Fruit fly (Drosophila melanogaster) whole organism, embryonic: ENCODE results near the gene CG42716.

Experiments
- CG1024 ChIP-seq: fragments of 200-800 bp; sonication (Bioruptor generic); IDR thresholded peaks from 2 replicates; pipeline ENCODE4 v1.3.6; 2022; ENCODE audit warnings: missing biosample characterization, missing genetic modification characterization
- CG11398 ChIP-seq: fragments of 200-800 bp; sonication (Bioruptor generic); optimal IDR thresholded peaks from 2 replicates; lab custom pipeline; 2016; ENCODE audit warnings: missing biosample characterization, missing genetic modification characterization
- CG13775 ChIP-seq: fragments of 200-800 bp; sonication (Bioruptor generic); optimal IDR thresholded peaks from 3 replicates; lab custom pipeline; 2017; ENCODE audit warnings: missing biosample characterization, mild to moderate bottlenecking, missing genetic modification characterization
- CG13894 ChIP-seq: fragments of 200-800 bp; sonication (Bioruptor generic); optimal IDR thresholded peaks from 3 replicates; lab custom pipeline; 2018; ENCODE audit warnings: missing biosample characterization, mild to moderate bottlenecking, missing genetic modification characterization, moderate library complexity
- CG14667 ChIP-seq: fragments of 200-800 bp; sonication (Bioruptor generic); IDR thresholded peaks from 2 replicates; pipeline ENCODE4 v1.3.6; 2022; ENCODE audit warnings: missing biosample characterization, missing genetic modification characterization
- CG14860 ChIP-seq: fragments of 200-800 bp; sonication (Bioruptor generic); IDR thresholded peaks from 3 replicates; pipeline ENCODE4 v1.3.6; 2022; ENCODE audit warnings: missing biosample characterization, missing genetic modification characterization; ENCODE audit not compliant: partially characterized antibody
- CG15696 ChIP-seq: fragments of 200-800 bp; sonication (Bioruptor generic); optimal IDR thresholded peaks from 2 replicates; lab custom pipeline; 2019; ENCODE audit warnings: missing biosample characterization, mild to moderate bottlenecking, missing genetic modification characterization, moderate library complexity
- CG1603 ChIP-seq: fragments of 200-800 bp; sonication (Bioruptor generic); optimal IDR thresholded peaks from 2 replicates; lab custom pipeline; 2019; ENCODE audit warnings: missing biosample characterization, mild to moderate bottlenecking, missing genetic modification characterization, moderate library complexity
- CG17568 ChIP-seq: fragments of 200-800 bp; sonication (Bioruptor generic); optimal IDR thresholded peaks from 2 replicates; lab custom pipeline; 2018; ENCODE audit warnings: missing biosample characterization, mild to moderate bottlenecking, missing genetic modification characterization, moderate library complexity
- CG1792 ChIP-seq: fragments of 200-800 bp; sonication (Bioruptor generic); optimal IDR thresholded peaks from 2 replicates; lab custom pipeline; 2016; ENCODE audit warnings: missing biosample characterization, missing genetic modification characterization
- CG18262 ChIP-seq: fragments of 200-800 bp; optimal IDR thresholded peaks from 3 replicates; lab custom pipeline; 2019; ENCODE audit warnings: missing biosample characterization, mild to moderate bottlenecking, missing genetic modification characterization, moderate library complexity
- CG2678 ChIP-seq: fragments of 200-800 bp; sonication (Bioruptor generic); optimal IDR thresholded peaks from 3 replicates; lab custom pipeline; 2019; ENCODE audit warnings: missing biosample characterization, mild to moderate bottlenecking, missing genetic modification characterization, moderate library complexity
- CG31441 ChIP-seq: fragments of 200-800 bp; sonication (Bioruptor generic); IDR thresholded peaks from 2 replicates; pipeline ENCODE4 v1.3.6; 2022; ENCODE audit warnings: missing biosample characterization, missing genetic modification characterization
- CG4328 ChIP-seq: fragments of 200-800 bp; sonication (Bioruptor generic); optimal IDR thresholded peaks from 3 replicates; lab custom pipeline; 2017; ENCODE audit warnings: missing biosample characterization, missing genetic modification reagents, missing genetic modification characterization
- CG4854 ChIP-seq: fragments of 200-800 bp; sonication (Bioruptor generic); optimal IDR thresholded peaks from 2 replicates; lab custom pipeline; 2016; ENCODE audit warnings: missing biosample characterization, missing genetic modification characterization, inconsistent platforms
- CG6254 ChIP-seq: fragments of 200-800 bp; sonication (Bioruptor generic); optimal IDR thresholded peaks from 3 replicates; lab custom pipeline; 2017; ENCODE audit warnings: mild to moderate bottlenecking, missing biosample characterization, missing genetic modification reagents, missing genetic modification characterization
- CG6272 ChIP-seq: fragments of 200-800 bp; sonication (Bioruptor generic); IDR thresholded peaks from 2 replicates; pipeline ENCODE4 v1.3.6; 2022; ENCODE audit warnings: missing biosample characterization, missing genetic modification characterization
- CG6654 ChIP-seq: fragments of 200-800 bp; sonication (Bioruptor generic); optimal IDR thresholded peaks from 2 replicates; lab custom pipeline; 2017; ENCODE audit warnings: missing biosample characterization, mild to moderate bottlenecking, missing genetic modification characterization
- CG7271 ChIP-seq: fragments of 200-800 bp; sonication (Bioruptor generic); optimal IDR thresholded peaks from 2 replicates; lab custom pipeline; 2018; ENCODE audit warnings: missing biosample characterization, mild to moderate bottlenecking, missing genetic modification characterization, moderate library complexity
- CG7928 ChIP-seq: fragments of 200-800 bp; sonication (Bioruptor generic); optimal IDR thresholded peaks from 2 replicates; lab custom pipeline; 2017; ENCODE audit warnings: missing biosample characterization, mild to moderate bottlenecking, missing genetic modification characterization
- CG9876 ChIP-seq: fragments of 200-800 bp; sonication (Bioruptor generic); optimal IDR thresholded peaks from 2 replicates; lab custom pipeline; 2016; ENCODE audit warnings: missing biosample characterization, missing genetic modification characterization
- Camta ChIP-seq: fragments of 200-800 bp; sonication (Bioruptor generic); optimal IDR thresholded peaks from 2 replicates; lab custom pipeline; 2016; ENCODE audit warnings: missing biosample characterization, missing genetic modification characterization
- D19B ChIP-seq: fragments of 200-800 bp; sonication (Bioruptor generic); optimal IDR thresholded peaks from 2 replicates; lab custom pipeline; 2017; ENCODE audit warnings: missing biosample characterization, mild to moderate bottlenecking, missing genetic modification characterization
- Dad ChIP-seq: fragments of 200-800 bp; sonication (Bioruptor generic); optimal IDR thresholded peaks from 3 replicates; lab custom pipeline; 2016; ENCODE audit warnings: missing biosample characterization, missing genetic modification characterization
- Deaf1 ChIP-seq: fragments of 200-800 bp; optimal IDR thresholded peaks from 3 replicates; lab custom pipeline; 2019; ENCODE audit warnings: missing biosample characterization, mild to moderate bottlenecking, missing genetic modification characterization, moderate library complexity
- Doc2 ChIP-seq: fragments of 200-800 bp; sonication (Bioruptor generic); IDR thresholded peaks from 2 replicates; pipeline ENCODE4 v1.3.6; 2022; ENCODE audit warnings: missing biosample characterization, missing genetic modification characterization
- Elba2 ChIP-seq: fragments of 200-800 bp; sonication (Bioruptor generic); optimal IDR thresholded peaks from 3 replicates; lab custom pipeline; 2016; ENCODE audit warnings: missing biosample characterization, missing genetic modification characterization
- HLHmδ ChIP-seq: fragments of 200-800 bp; sonication (Bioruptor generic); optimal IDR thresholded peaks from 2 replicates; lab custom pipeline; 2018; ENCODE audit warnings: missing biosample characterization, mild to moderate bottlenecking, missing genetic modification characterization, moderate library complexity
- Hand ChIP-seq: fragments of 200-800 bp; sonication (Bioruptor generic); optimal IDR thresholded peaks from 2 replicates; lab custom pipeline; 2017; ENCODE audit warnings: mild to moderate bottlenecking, missing biosample characterization, missing genetic modification reagents, missing genetic modification characterization
- Hr78 ChIP-seq, 2 experiments: fragments of 200-800 bp in 1 of 2; fragments of >200 bp in 1 of 2; sonication (Bioruptor generic) in 1 of 2; optimal IDR thresholded peaks; 2 replicates each; lab custom pipeline; 2017 to 2019; ENCODE audit warnings: missing biosample characterization in 2 of 2, missing genetic modification characterization in 2 of 2, mild to moderate bottlenecking in 1 of 2, moderate library complexity in 1 of 2
- Rx ChIP-seq: fragments of 200-800 bp; sonication (Bioruptor generic); IDR thresholded peaks from 2 replicates; pipeline ENCODE4 v1.3.6; 2022; ENCODE audit warnings: missing biosample characterization, missing genetic modification characterization
- Tbp ChIP-seq: fragments of >200 bp; optimal IDR thresholded peaks from 2 replicates; lab custom pipeline; 2018; ENCODE audit warnings: missing biosample characterization, missing genetic modification characterization
- az2 ChIP-seq: fragments of 200-800 bp; sonication (Bioruptor generic); optimal IDR thresholded peaks from 3 replicates; lab custom pipeline; 2016; ENCODE audit warnings: missing biosample characterization, missing genetic modification characterization
- bbx ChIP-seq: fragments of 200-800 bp; sonication (Bioruptor generic); IDR thresholded peaks from 2 replicates; pipeline ENCODE4 v1.3.6; 2022; ENCODE audit warnings: missing biosample characterization, missing genetic modification characterization; ENCODE audit not compliant: partially characterized antibody
- cad ChIP-seq: fragments of >200 bp; optimal IDR thresholded peaks from 2 replicates; lab custom pipeline; 2017; ENCODE audit warnings: missing biosample characterization, missing genetic modification characterization
- chm ChIP-seq: fragments of 200-800 bp; sonication (Bioruptor generic); IDR thresholded peaks from 2 replicates; pipeline ENCODE4 v1.3.6; 2022; ENCODE audit warnings: missing biosample characterization, missing genetic modification characterization
- chn ChIP-seq: fragments of 200-800 bp; sonication (Bioruptor generic); optimal IDR thresholded peaks from 2 replicates; lab custom pipeline; 2016; ENCODE audit warnings: missing biosample characterization, missing genetic modification characterization
- corto ChIP-seq: fragments of 200-800 bp; sonication (Bioruptor generic); optimal IDR thresholded peaks from 2 replicates; lab custom pipeline; 2016; ENCODE audit warnings: missing biosample characterization, mild to moderate bottlenecking, missing genetic modification characterization, moderate library complexity
- ftz-f1 ChIP-seq: fragments of 200-800 bp; sonication (Bioruptor generic); optimal IDR thresholded peaks from 2 replicates; lab custom pipeline; 2016; ENCODE audit warnings: missing biosample characterization, missing genetic modification characterization
- gce ChIP-seq: fragments of 200-800 bp; sonication (Bioruptor generic); IDR thresholded peaks from 3 replicates; pipeline ENCODE4 v1.3.6; 2022; ENCODE audit warnings: missing biosample characterization, missing genetic modification characterization
- gt ChIP-seq: fragments of 200-800 bp; sonication (Bioruptor generic); IDR thresholded peaks from 2 replicates; pipeline ENCODE4 v1.3.6; 2022; ENCODE audit warnings: missing biosample characterization, missing genetic modification characterization
- ken ChIP-seq: fragments of 200-800 bp; sonication (Bioruptor generic); IDR thresholded peaks from 3 replicates; pipeline ENCODE4 v1.3.6; 2022; ENCODE audit warnings: missing biosample characterization, missing genetic modification characterization
- lbe ChIP-seq: fragments of 200-800 bp; sonication (Bioruptor generic); optimal IDR thresholded peaks from 2 replicates; lab custom pipeline; 2016; ENCODE audit warnings: missing biosample characterization, mild to moderate bottlenecking, missing genetic modification characterization
- luna ChIP-seq: fragments of 200-800 bp; sonication (Bioruptor generic); optimal IDR thresholded peaks from 2 replicates; lab custom pipeline; 2016; ENCODE audit warnings: missing biosample characterization, missing genetic modification characterization
- mirr ChIP-seq: fragments of 200-800 bp; sonication (Bioruptor generic); optimal IDR thresholded peaks from 3 replicates; lab custom pipeline; 2018; ENCODE audit warnings: missing biosample characterization, mild to moderate bottlenecking, missing genetic modification characterization
- nmo ChIP-seq: fragments of 200-800 bp; sonication (Bioruptor generic); optimal IDR thresholded peaks from 2 replicates; lab custom pipeline; 2018; ENCODE audit warnings: missing biosample characterization, mild to moderate bottlenecking, missing genetic modification characterization, moderate library complexity
- org-1 ChIP-seq: fragments of 200-800 bp; sonication (Bioruptor generic); optimal IDR thresholded peaks from 2 replicates; lab custom pipeline; 2017; ENCODE audit warnings: missing biosample characterization, missing genetic modification characterization
- rib ChIP-seq: fragments of 200-800 bp; sonication (Bioruptor generic); IDR thresholded peaks from 2 replicates; pipeline ENCODE4 v1.3.6; 2022; ENCODE audit warnings: missing biosample characterization, missing genetic modification characterization
- sens-2 ChIP-seq: fragments of 200-800 bp; sonication (Bioruptor generic); IDR thresholded peaks from 2 replicates; pipeline ENCODE4 v1.3.6; 2022; ENCODE audit warnings: missing biosample characterization, missing genetic modification characterization
- sqz ChIP-seq: fragments of 200-800 bp; sonication (Bioruptor generic); optimal IDR thresholded peaks from 3 replicates; lab custom pipeline; 2018; ENCODE audit warnings: missing biosample characterization, mild to moderate bottlenecking, missing genetic modification characterization
- twi ChIP-seq: fragments of 200-800 bp; optimal IDR thresholded peaks from 2 replicates; lab custom pipeline; 2019; ENCODE audit warnings: missing biosample characterization, mild to moderate bottlenecking, missing genetic modification characterization, moderate library complexity
- yki ChIP-seq: fragments of >200 bp; optimal IDR thresholded peaks from 3 replicates; lab custom pipeline; 2018

The CG42716 gene

dm6 chr3L:16048086-16048485 is 14.5 kb downstream of the CG42716 start (continued):
- no peak for TF ChIP-seq Rx (GFP tag; lab: Robert Waterston, UW)
- TF ChIP-seq CG31441: no peak
- peak; percentile 59 for TF ChIP-seq CG2678 (tag; lab: Kevin White, UChicago)
- TF ChIP-seq CG14667 (GFP tag; lab: Robert Waterston, UW): no peak
- TF ChIP-seq ken: no peak
- no peak for TF ChIP-seq Doc2 (GFP tag; lab: Robert Waterston, UW)
- no peak for TF ChIP-seq CG14860 (GFP tag; lab: Robert Waterston, UW)
- peak; percentile 16 for TF ChIP-seq CG1603 (tag; lab: Kevin White, UChicago)
- TF ChIP-seq gce (GFP tag; lab: Robert Waterston, UW): no peak
- TF ChIP-seq gt: no peak
- no peak for TF ChIP-seq bbx (GFP tag; lab: Robert Waterston, UW)
- no peak for TF ChIP-seq ftz-f1 (GFP tag; lab: Kevin White, UChicago)
- TF ChIP-seq Camta (GFP tag; lab: Kevin White, UChicago): no peak
- no peak for TF ChIP-seq mirr (GFP tag; lab: Kevin White, UChicago)
- TF ChIP-seq CG7928 (GFP tag; lab: Kevin White, UChicago): no peak
- TF ChIP-seq Hand (GFP tag; lab: Kevin White, UChicago): no peak
- no peak for TF ChIP-seq CG6272 (GFP tag; lab: Robert Waterston, UW)
- no peak for TF ChIP-seq cad (GFP tag; lab: Kevin White, UChicago)
- no peak for TF ChIP-seq chn (GFP tag; lab: Kevin White, UChicago)
- TF ChIP-seq CG9876 (GFP tag; lab: Kevin White, UChicago): no peak
- TF ChIP-seq CG4328 (GFP tag; lab: Kevin White, UChicago): peak; percentile 17
- no peak for TF ChIP-seq Tbp (GFP tag; lab: Kevin White, UChicago)
- peak; percentile 47 for TF ChIP-seq D19B (GFP tag; lab: Kevin White, UChicago)
- no peak for TF ChIP-seq corto (GFP tag; lab: Kevin White, UChicago)
- TF ChIP-seq CG11398 (GFP tag; lab: Kevin White, UChicago): no peak
- no peak for TF ChIP-seq CG1792
- no peak for TF ChIP-seq lbe (GFP tag; lab: Kevin White, UChicago)
- no peak for TF ChIP-seq luna
- peak; percentile 52 for TF ChIP-seq org-1 (GFP tag; lab: Kevin White, UChicago)
- TF ChIP-seq CG4854 (GFP tag; lab: Kevin White, UChicago): no peak
- no peak for TF ChIP-seq Dad (GFP tag; lab: Kevin White, UChicago)
- no peak for TF ChIP-seq HLHmδ (GFP tag; lab: Kevin White, UChicago)
- no peak for TF ChIP-seq yki (lab: Kevin White, UChicago)
- TF ChIP-seq CG1024: no peak
- peak; percentile 68 for TF ChIP-seq CG13894 (tag; lab: Kevin White, UChicago)
- peak; percentile 50; the same call in 1 of the 2 replicates for TF ChIP-seq chm (GFP tag; lab: Robert Waterston, UW)
- no peak for TF ChIP-seq Elba2 (GFP tag; lab: Kevin White, UChicago)
- TF ChIP-seq CG15696: no peak
- TF ChIP-seq sens-2 (GFP tag; lab: Robert Waterston, UW): no peak
- no peak for TF ChIP-seq CG6254
- peak; percentile 4 for TF ChIP-seq Deaf1 (tag; lab: Kevin White, UChicago)
- no peak for TF ChIP-seq sqz (GFP tag; lab: Kevin White, UChicago)
- no peak for TF ChIP-seq CG6654 (GFP tag; lab: Kevin White, UChicago)
- peak; percentile 26 for TF ChIP-seq CG13775 (GFP tag; lab: Kevin White, UChicago)
- no peak for TF ChIP-seq Hr78 (GFP tag; optimal IDR thresholded peaks at IDR 0.05; lab: Kevin White, UChicago)
- TF ChIP-seq az2 (GFP tag; lab: Kevin White, UChicago): no peak
- peak; percentile 12 for TF ChIP-seq nmo (GFP tag; lab: Kevin White, UChicago)
- TF ChIP-seq CG18262 (tag; lab: Kevin White, UChicago): no peak
- no peak for TF ChIP-seq CG17568 (GFP tag; lab: Kevin White, UChicago)
- TF ChIP-seq CG7271: no peak
- TF ChIP-seq rib (GFP tag; lab: Robert Waterston, UW): no peak
- TF ChIP-seq twi: no peak
